Worm (Caenorhabditis elegans): ENCODE results near the gene F19B2.6.

DNA sequence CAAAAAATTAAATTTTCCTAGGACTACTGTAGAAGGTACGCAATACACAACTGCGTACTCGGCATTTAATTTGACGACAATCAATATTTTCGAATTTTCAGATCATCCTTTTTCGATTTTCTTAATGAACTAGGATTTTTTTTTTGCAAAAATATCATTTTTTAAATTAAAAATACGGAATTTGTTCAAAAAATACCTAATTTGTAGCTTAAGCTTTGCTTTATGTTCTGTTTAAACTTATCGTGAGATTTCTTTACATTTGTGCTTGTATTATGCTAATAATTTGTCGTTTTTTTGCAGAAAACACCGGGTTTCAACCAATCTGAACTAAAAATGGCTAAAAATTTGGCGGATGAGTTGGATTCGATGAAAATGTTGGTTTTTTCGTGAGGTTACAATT is 38.3 kb downstream of the F19B2.6 start, which contains the start of gene ftr-1:
- TF ChIP-seq blmp-1 (tag; optimal IDR thresholded peaks at IDR 0.05; ENCODE audit: insufficient read depth) (no peak), nhr-237 (tag; optimal IDR thresholded peaks at IDR 0.05) (no peak), nhr-129 (tag; optimal IDR thresholded peaks at IDR 0.05) (no peak), snpc-4 (tag; optimal IDR thresholded peaks at IDR 0.05) (no peak), lsy-2 (tag; optimal IDR thresholded peaks at IDR 0.05) (no peak), nhr-12 (tag; optimal IDR thresholded peaks at IDR 0.05) (no peak), zag-1 (tag; optimal IDR thresholded peaks at IDR 0.05) (no peak), skn-1 (tag; optimal IDR thresholded peaks at IDR 0.05) (no peak), ama-1 (optimal IDR thresholded peaks at IDR 0.05) (no peak), crh-2 (tag; optimal IDR thresholded peaks at IDR 0.05) (no peak), dmd-4 (tag; optimal IDR thresholded peaks at IDR 0.05) (no peak)
